Fruit fly (Drosophila melanogaster) whole organism, embryonic: Measurements from ENCODE around the gene fog.

Source experiments
- Ada2b ChIP-seq: fragments of 200-800 bp; sonication (Bioruptor generic); IDR thresholded peaks from 2 replicates; pipeline ENCODE4 v1.3.6; 2022; ENCODE audit warnings: missing biosample characterization, missing genetic modification characterization
- Antp ChIP-seq: fragments of 200-800 bp; sonication (Bioruptor generic); optimal IDR thresholded peaks from 3 replicates; lab custom pipeline; 2016; ENCODE audit warnings: missing biosample characterization, missing genetic modification characterization
- Awh ChIP-seq: fragments of 200-800 bp; sonication (Bioruptor generic); IDR thresholded peaks from 2 replicates; pipeline ENCODE4, ENCODE4 v1.3.6; 2022; ENCODE audit warnings: missing biosample characterization, missing genetic modification characterization
- CG10431 ChIP-seq: fragments of 200-800 bp; sonication (Bioruptor generic); optimal IDR thresholded peaks from 3 replicates; lab custom pipeline; 2018; ENCODE audit warnings: missing biosample characterization, mild to moderate bottlenecking, missing genetic modification characterization
- CG11696 ChIP-seq: fragments of 200-800 bp; sonication (Bioruptor generic); IDR thresholded peaks from 2 replicates; pipeline ENCODE4 v1.3.6; 2022; ENCODE audit warnings: missing biosample characterization, missing genetic modification characterization
- CG13296 ChIP-seq: fragments of 200-800 bp; sonication (Bioruptor generic); optimal IDR thresholded peaks from 3 replicates; lab custom pipeline; 2018; ENCODE audit warnings: missing biosample characterization, mild to moderate bottlenecking, missing genetic modification characterization
- CG13424 ChIP-seq: fragments of 200-800 bp; sonication (Bioruptor generic); optimal IDR thresholded peaks from 2 replicates; lab custom pipeline; 2019; ENCODE audit warnings: missing biosample characterization, mild to moderate bottlenecking, missing genetic modification characterization, moderate library complexity
- CG14965 ChIP-seq: fragments of 200-800 bp; sonication (Bioruptor generic); optimal IDR thresholded peaks from 2 replicates; lab custom pipeline; 2016; ENCODE audit warnings: missing biosample characterization, missing genetic modification characterization, borderline replicate concordance
- CG1529 ChIP-seq: fragments of 200-800 bp; sonication (Bioruptor generic); optimal IDR thresholded peaks from 3 replicates; lab custom pipeline; 2018; ENCODE audit warnings: missing biosample characterization, missing genetic modification characterization
- CG15479 ChIP-seq: fragments of 200-800 bp; sonication (Bioruptor generic); optimal IDR thresholded peaks from 3 replicates; lab custom pipeline; 2019; ENCODE audit warnings: missing biosample characterization, mild to moderate bottlenecking, missing genetic modification characterization, moderate library complexity
- CG17361 ChIP-seq: fragments of 200-800 bp; sonication (Bioruptor generic); IDR thresholded peaks from 3 replicates; pipeline ENCODE4 v1.3.6; 2022; ENCODE audit warnings: missing biosample characterization, missing genetic modification characterization
- CG17829 ChIP-seq: fragments of 200-800 bp; optimal IDR thresholded peaks from 2 replicates; lab custom pipeline; 2019; ENCODE audit warnings: missing biosample characterization, mild to moderate bottlenecking, missing genetic modification characterization, moderate library complexity
- CG18599 ChIP-seq: fragments of 200-800 bp; sonication (Bioruptor generic); optimal IDR thresholded peaks from 3 replicates; lab custom pipeline; 2017; ENCODE audit warnings: missing biosample characterization, missing genetic modification characterization, mild to moderate bottlenecking, moderate library complexity, missing genetic modification reagents
- CG18619 ChIP-seq: fragments of 200-800 bp; sonication (Bioruptor generic); optimal IDR thresholded peaks from 3 replicates; lab custom pipeline; 2017; ENCODE audit warnings: missing biosample characterization, mild to moderate bottlenecking, missing genetic modification characterization
- CG2199 ChIP-seq: fragments of 200-800 bp; sonication (Bioruptor generic); IDR thresholded peaks from 3 replicates; pipeline ENCODE4 v1.3.6; 2022; ENCODE audit warnings: missing biosample characterization, missing genetic modification characterization
- CG2202 ChIP-seq: fragments of 200-800 bp; sonication (Bioruptor generic); optimal IDR thresholded peaks from 2 replicates; lab custom pipeline; 2018; ENCODE audit warnings: missing biosample characterization, mild to moderate bottlenecking, missing genetic modification characterization
- CG33557 ChIP-seq: fragments of 200-800 bp; sonication (Bioruptor generic); optimal IDR thresholded peaks from 2 replicates; lab custom pipeline; 2019; ENCODE audit warnings: missing biosample characterization, mild to moderate bottlenecking, missing genetic modification characterization, moderate library complexity
- CG4282 ChIP-seq: fragments of 200-800 bp; sonication (Bioruptor generic); optimal IDR thresholded peaks from 2 replicates; lab custom pipeline; 2016; ENCODE audit warnings: missing biosample characterization, missing genetic modification characterization
- CG43689 ChIP-seq: fragments of 200-800 bp; sonication (Bioruptor generic); IDR thresholded peaks from 2 replicates; pipeline ENCODE4 v1.3.6; 2022; ENCODE audit warnings: missing biosample characterization, missing genetic modification characterization
- CG6254 ChIP-seq: fragments of 200-800 bp; sonication (Bioruptor generic); optimal IDR thresholded peaks from 3 replicates; lab custom pipeline; 2017; ENCODE audit warnings: mild to moderate bottlenecking, missing biosample characterization, missing genetic modification reagents, missing genetic modification characterization
- CG6683 ChIP-seq: fragments of 200-800 bp; sonication (Bioruptor generic); optimal IDR thresholded peaks from 2 replicates; lab custom pipeline; 2017; ENCODE audit warnings: missing biosample characterization, mild to moderate bottlenecking, missing genetic modification characterization, missing genetic modification reagents
- CG7928 ChIP-seq: fragments of 200-800 bp; sonication (Bioruptor generic); optimal IDR thresholded peaks from 2 replicates; lab custom pipeline; 2017; ENCODE audit warnings: missing biosample characterization, mild to moderate bottlenecking, missing genetic modification characterization
- D19B ChIP-seq: fragments of 200-800 bp; sonication (Bioruptor generic); optimal IDR thresholded peaks from 2 replicates; lab custom pipeline; 2017; ENCODE audit warnings: missing biosample characterization, mild to moderate bottlenecking, missing genetic modification characterization
- Dip3 ChIP-seq: fragments of 200-800 bp; sonication (Bioruptor generic); optimal IDR thresholded peaks from 3 replicates; lab custom pipeline; 2016; ENCODE audit warnings: missing biosample characterization, missing genetic modification characterization
- Ets97D ChIP-seq: fragments of 200-800 bp; sonication (Bioruptor generic); optimal IDR thresholded peaks from 3 replicates; lab custom pipeline; 2016; ENCODE audit warnings: missing biosample characterization, missing genetic modification characterization
- Hr51 ChIP-seq, 2 experiments: fragments of 200-800 bp; sonication (Bioruptor generic); optimal IDR thresholded peaks; 2 replicates in 1 of 2; 3 replicates in 1 of 2; lab custom pipeline; 2016 to 2018; ENCODE audit warnings: missing biosample characterization in 2 of 2, missing genetic modification characterization in 2 of 2, mild to moderate bottlenecking in 1 of 2, moderate library complexity in 1 of 2
- Lhr ChIP-seq: fragments of 200-800 bp; sonication (Bioruptor generic); optimal IDR thresholded peaks from 3 replicates; lab custom pipeline; 2017; ENCODE audit warnings: mild to moderate bottlenecking, missing biosample characterization, missing genetic modification reagents, missing genetic modification characterization
- Max ChIP-seq: fragments of 200-800 bp; sonication (Bioruptor generic); optimal IDR thresholded peaks from 2 replicates; lab custom pipeline; 2016; ENCODE audit warnings: missing biosample characterization, mild to moderate bottlenecking, missing genetic modification characterization
- Sry-β ChIP-seq: fragments of 200-800 bp; sonication (Bioruptor generic); optimal IDR thresholded peaks from 2 replicates; lab custom pipeline; 2018; ENCODE audit warnings: missing biosample characterization, mild to moderate bottlenecking, missing genetic modification characterization, moderate library complexity
- TFAM ChIP-seq: fragments of 200-800 bp; sonication (Bioruptor generic); optimal IDR thresholded peaks from 2 replicates; lab custom pipeline; 2017; ENCODE audit warnings: missing biosample characterization, missing genetic modification characterization, inconsistent platforms
- Vsx1 ChIP-seq: fragments of 200-800 bp; sonication (Bioruptor generic); optimal IDR thresholded peaks from 2 replicates; lab custom pipeline; 2017; ENCODE audit warnings: missing biosample characterization, mild to moderate bottlenecking, missing genetic modification characterization, missing genetic modification reagents
- al ChIP-seq: fragments of 200-800 bp; sonication (Bioruptor generic); IDR thresholded peaks from 2 replicates; pipeline ENCODE4 v1.3.6; 2022; ENCODE audit warnings: missing biosample characterization, missing genetic modification characterization
- ase ChIP-seq: fragments of 200-800 bp; sonication (Bioruptor generic); IDR thresholded peaks from 3 replicates; pipeline ENCODE4 v1.3.6; 2022; ENCODE audit warnings: missing biosample characterization, missing genetic modification characterization
- chinmo ChIP-seq: fragments of 200-800 bp; sonication (Bioruptor generic); IDR thresholded peaks from 4 replicates; pipeline ENCODE4 v1.3.6; 2022; ENCODE audit warnings: missing biosample characterization, missing genetic modification characterization; ENCODE audit not compliant: partially characterized antibody
- ci ChIP-seq: fragments of 200-800 bp; sonication (Bioruptor generic); IDR thresholded peaks from 3 replicates; pipeline ENCODE4 v1.3.6; 2022; ENCODE audit warnings: missing biosample characterization, missing genetic modification characterization
- crc ChIP-seq: fragments of 200-800 bp; sonication (Bioruptor generic); optimal IDR thresholded peaks from 2 replicates; lab custom pipeline; 2016; ENCODE audit warnings: missing biosample characterization, missing genetic modification characterization
- dan ChIP-seq: fragments of 200-800 bp; sonication (Bioruptor generic); IDR thresholded peaks from 2 replicates; pipeline ENCODE4 v1.3.6; 2022; ENCODE audit warnings: missing biosample characterization, missing genetic modification characterization
- en ChIP-seq: fragments of 200-800 bp; sonication (Bioruptor generic); optimal IDR thresholded peaks from 2 replicates; lab custom pipeline; 2016; ENCODE audit warnings: missing biosample characterization, missing genetic modification characterization
- fd3F ChIP-seq: fragments of 200-800 bp; sonication (Bioruptor generic); optimal IDR thresholded peaks from 2 replicates; lab custom pipeline; 2018; ENCODE audit warnings: missing biosample characterization, mild to moderate bottlenecking, missing genetic modification characterization, moderate library complexity
- grn ChIP-seq: fragments of 200-800 bp; sonication (Bioruptor generic); optimal IDR thresholded peaks from 3 replicates; lab custom pipeline; 2017; ENCODE audit warnings: missing biosample characterization, missing genetic modification characterization
- nau ChIP-seq: fragments of 200-800 bp; sonication (Bioruptor generic); optimal IDR thresholded peaks from 3 replicates; lab custom pipeline; 2017; ENCODE audit warnings: missing biosample characterization, mild to moderate bottlenecking, missing genetic modification characterization, missing genetic modification reagents
- pita ChIP-seq: fragments of 200-800 bp; sonication (Bioruptor generic); optimal IDR thresholded peaks from 2 replicates; lab custom pipeline; 2017; ENCODE audit warnings: missing biosample characterization, mild to moderate bottlenecking, missing genetic modification characterization
- repo ChIP-seq: fragments of 200-800 bp; sonication (Bioruptor generic); optimal IDR thresholded peaks from 2 replicates; lab custom pipeline; 2016; ENCODE audit warnings: missing biosample characterization, missing genetic modification characterization
- row ChIP-seq: fragments of 200-800 bp; sonication (Bioruptor generic); IDR thresholded peaks from 3 replicates; pipeline ENCODE4 v1.3.6; 2022; ENCODE audit warnings: missing biosample characterization, missing genetic modification characterization
- sens ChIP-seq: fragments of 200-800 bp; sonication (Bioruptor generic); peaks from one replicate; lab custom pipeline; 2016; ENCODE audit warnings: missing biosample characterization, missing genetic modification characterization
- tll ChIP-seq, 2 experiments: fragments of 200-800 bp in 1 of 2; fragments of >200 bp in 1 of 2; sonication (Bioruptor generic) in 1 of 2; optimal IDR thresholded peaks; 2 replicates each; lab custom pipeline; 2017 to 2019; ENCODE audit warnings: missing biosample characterization in 2 of 2, missing genetic modification characterization in 2 of 2, mild to moderate bottlenecking in 1 of 2, moderate library complexity in 1 of 2
- tx ChIP-seq: fragments of 200-800 bp; sonication (Bioruptor generic); optimal IDR thresholded peaks from 2 replicates; lab custom pipeline; 2016; ENCODE audit warnings: missing biosample characterization, missing genetic modification characterization
- vvl ChIP-seq: fragments of 200-800 bp; sonication (Bioruptor generic); IDR thresholded peaks from 2 replicates; pipeline ENCODE4 v1.3.6; 2022; ENCODE audit warnings: missing biosample characterization, missing genetic modification characterization
- zf30C ChIP-seq: fragments of 200-800 bp; sonication (Bioruptor generic); optimal IDR thresholded peaks from 3 replicates; lab custom pipeline; 2018; ENCODE audit warnings: missing biosample characterization, mild to moderate bottlenecking, missing genetic modification characterization

fog gene

DNA sequence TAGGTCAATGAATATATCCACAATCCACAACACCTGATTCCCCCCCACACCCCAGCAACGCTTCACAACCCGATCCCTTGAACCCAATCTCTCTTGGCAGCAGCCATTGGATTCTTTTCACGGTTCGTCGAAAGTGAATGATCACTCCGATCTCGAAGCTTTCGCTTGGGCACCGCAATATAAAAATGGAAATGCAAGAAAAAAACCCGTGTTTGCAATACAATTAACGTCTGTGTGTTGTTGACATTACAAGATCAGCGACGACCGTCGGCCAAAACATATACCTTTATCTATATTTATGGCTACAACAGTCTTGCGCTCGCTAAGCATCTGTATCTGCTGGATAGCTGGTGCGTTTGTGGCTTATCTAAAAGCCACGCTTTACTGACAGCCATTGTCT lies 17.7 kb downstream of the fog start (continued):
- TF ChIP-seq Vsx1 (GFP tag; lab: Kevin White, UChicago) = peak; percentile 41
- no peak for TF ChIP-seq row (GFP tag; lab: Robert Waterston, UW)
- no peak for TF ChIP-seq en (GFP tag; lab: Kevin White, UChicago)
- peak; percentile 18 for TF ChIP-seq CG13424 (tag; lab: Kevin White, UChicago)
- no peak for TF ChIP-seq tx (GFP tag; lab: Kevin White, UChicago)
- peak; percentile 5 for TF ChIP-seq fd3F
- peak; percentile 77 for TF ChIP-seq ci (GFP tag; lab: Robert Waterston, UW)
- peak; percentile 8 for TF ChIP-seq CG14965 (GFP tag; lab: Kevin White, UChicago)
- no peak for TF ChIP-seq Dip3 (GFP tag; lab: Kevin White, UChicago)
- peak; percentile 38 for TF ChIP-seq CG18599 (GFP tag; lab: Kevin White, UChicago)
- TF ChIP-seq CG1529 (GFP tag; lab: Kevin White, UChicago) = peak; percentile 47
- TF ChIP-seq Awh = peak; percentile 72; the same call in 1 of the 2 replicates
- TF ChIP-seq CG6254 (GFP tag; lab: Kevin White, UChicago) = peak; percentile 35
- peak; percentile 25 for TF ChIP-seq CG33557
- peak; percentile 34 for TF ChIP-seq CG2202 (tag; lab: Kevin White, UChicago)
- TF ChIP-seq CG17361 (GFP tag; lab: Robert Waterston, UW) = 0 out of 3 replicates have a peak, but pooled peaks have one; percentile 23
- TF ChIP-seq grn (GFP tag; lab: Kevin White, UChicago) = peak; percentile 35
- no peak for TF ChIP-seq CG7928
- no peak for TF ChIP-seq TFAM (GFP tag; lab: Kevin White, UChicago)
- peak; percentile 76; the same call in 1 of the 3 replicates for TF ChIP-seq CG2199
- TF ChIP-seq zf30C (GFP tag; lab: Kevin White, UChicago) = no peak
- TF ChIP-seq CG6683 (GFP tag; lab: Kevin White, UChicago) = peak; percentile 18
- peak; percentile 33 for TF ChIP-seq CG18619 (GFP tag; lab: Kevin White, UChicago)
- peak; percentile 42; the same call in 1 of the 2 replicates for TF ChIP-seq vvl (GFP tag; lab: Robert Waterston, UW)
- TF ChIP-seq Ada2b (GFP tag; lab: Robert Waterston, UW) = 0 out of 2 replicates have a peak, but pooled peaks have one; percentile 12
- TF ChIP-seq Lhr = peak; percentile 9
- no peak for TF ChIP-seq chinmo (GFP tag; lab: Robert Waterston, UW)
- TF ChIP-seq sens (GFP tag; lab: Kevin White, UChicago) = peak; percentile 78

DNA sequence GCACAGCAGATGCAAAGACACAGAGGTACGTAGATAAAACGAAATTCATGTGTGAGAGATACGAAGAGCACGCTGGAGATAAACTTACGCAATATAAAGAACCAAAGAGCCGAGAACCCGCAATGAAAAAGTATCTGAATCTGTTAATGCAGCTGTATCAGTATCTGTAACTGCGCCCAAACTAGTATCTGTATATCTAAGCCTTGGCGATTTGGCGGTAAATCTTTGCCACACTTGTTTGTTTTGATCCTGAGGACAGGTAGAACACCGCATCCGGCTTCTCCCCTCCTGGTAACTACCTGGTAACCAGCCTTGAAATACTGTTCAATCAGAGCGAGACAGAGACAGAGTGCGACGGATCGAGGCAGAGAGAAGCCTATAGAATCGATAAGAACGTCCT lies 18.6 kb downstream of the fog start:
- TF ChIP-seq Ets97D = no peak
- peak; percentile 81 for TF ChIP-seq CG15479
- no peak for TF ChIP-seq Sry-β (GFP tag; lab: Kevin White, UChicago)
- no peak for TF ChIP-seq al (GFP tag; lab: Robert Waterston, UW)
- TF ChIP-seq dan (GFP tag; lab: Robert Waterston, UW) = no peak
- peak in 1 of 2 experiments; percentile 49 for TF ChIP-seq tll (GFP tag; optimal IDR thresholded peaks at IDR 0.05; lab: Kevin White, UChicago)
- peak; percentile 72; the same call in 2 of the 3 replicates for TF ChIP-seq CG2199

DNA sequence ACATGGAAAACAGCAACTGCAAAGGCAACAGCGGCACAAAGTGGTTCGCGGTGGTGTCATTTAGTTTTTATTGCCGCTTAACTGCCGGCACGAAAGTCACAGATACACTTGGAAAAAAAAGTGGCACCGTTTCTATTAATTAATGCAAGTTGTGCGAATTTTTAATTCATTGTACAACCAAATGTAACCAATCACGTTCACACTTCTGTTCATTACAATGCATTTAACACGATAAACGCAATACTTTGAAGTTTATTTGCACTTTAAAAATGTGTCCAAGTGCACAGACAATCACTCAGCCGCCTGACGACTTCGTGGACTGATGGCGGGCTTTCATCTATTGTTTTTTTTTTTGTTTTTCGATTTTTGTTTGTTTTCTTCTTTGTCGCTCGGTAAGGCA lies 21.5 kb downstream of the fog start:
- no peak for TF ChIP-seq D19B (GFP tag; lab: Kevin White, UChicago)
- TF ChIP-seq CG10431 (GFP tag; lab: Kevin White, UChicago) = no peak
- no peak for TF ChIP-seq CG13296 (GFP tag; lab: Kevin White, UChicago)
- 0 out of 3 replicates have a peak, but pooled peaks have one; percentile 23 for TF ChIP-seq ase (GFP tag; lab: Robert Waterston, UW)
- no peak for TF ChIP-seq Max
- TF ChIP-seq crc (GFP tag; lab: Kevin White, UChicago) = no peak
- TF ChIP-seq CG17829 (tag; lab: Kevin White, UChicago) = peak; percentile 29
- 0 out of 2 replicates have a peak, but pooled peaks have one; percentile 14 for TF ChIP-seq CG11696 (GFP tag; lab: Robert Waterston, UW)
- TF ChIP-seq Antp (GFP tag; lab: Kevin White, UChicago) = peak; percentile 51
- TF ChIP-seq repo (GFP tag; lab: Kevin White, UChicago) = peak; percentile 44
- no peak for TF ChIP-seq CG4282 (GFP tag; lab: Kevin White, UChicago)
- no peak for TF ChIP-seq nau (GFP tag; lab: Kevin White, UChicago)
- peak in 1 of 2 experiments; percentile 74 for TF ChIP-seq Hr51 (GFP tag; optimal IDR thresholded peaks at IDR 0.05; lab: Kevin White, UChicago)
- TF ChIP-seq pita = no peak
- TF ChIP-seq CG43689 (GFP tag; lab: Robert Waterston, UW) = no peak
- TF ChIP-seq CG7928 = no peak
